Worm (Caenorhabditis elegans): ENCODE results near the gene Y11D7A.3.
A peak's percentile ranks its signal among the peaks of the same experiment; 100 is the strongest.

Gene Y11D7A.3

ce11 chrIV:9217426-9217825 lies 15.5 kb upstream of the Y11D7A.3 start, which contains the start of gene C46C2.2:
Gene C46C2.2 (plus strand): TSS chrIV:9217726.
- no peak for TF ChIP-seq nhr-48 (tag; optimal IDR thresholded peaks at IDR 0.05)
- TF ChIP-seq gei-8 (GFP tag; optimal IDR thresholded peaks at IDR 0.05) = no peak
- no peak for TF ChIP-seq dve-1 (tag; optimal IDR thresholded peaks at IDR 0.05; ENCODE audit: insufficient read depth)
- no peak for TF ChIP-seq F26F4.8 (GFP tag; conservative IDR thresholded peaks at IDR 0.05)
- no peak for TF ChIP-seq mxl-2 (GFP tag; conservative IDR thresholded peaks at IDR 0.05)
- TF ChIP-seq zfp-2 (tag; optimal IDR thresholded peaks at IDR 0.05) = no peak
- no peak for TF ChIP-seq nhr-77 (tag; optimal IDR thresholded peaks at IDR 0.05)
- TF ChIP-seq dmd-6 (GFP tag; IDR thresholded peaks at IDR 0.05) = no peak
- no peak for TF ChIP-seq madf-5 (GFP tag; IDR thresholded peaks at IDR 0.05)
- no peak for TF ChIP-seq cey-2 (tag; optimal IDR thresholded peaks at IDR 0.05; ENCODE audit: borderline replicate concordance, insufficient read depth)
- TF ChIP-seq ztf-7 (tag; optimal IDR thresholded peaks at IDR 0.05) = no peak
- TF ChIP-seq nhr-237 (tag; optimal IDR thresholded peaks at IDR 0.05) = no peak
- TF ChIP-seq mdt-29 (GFP tag; IDR thresholded peaks at IDR 0.05) = no peak
- no peak for TF ChIP-seq mxl-3 (GFP tag; optimal IDR thresholded peaks at IDR 0.05)
- no peak for TF ChIP-seq lin-13 (GFP tag; optimal IDR thresholded peaks at IDR 0.05)
- no peak for TF ChIP-seq D1046.2 (GFP tag; IDR thresholded peaks at IDR 0.05)
- no peak for TF ChIP-seq aha-1 (tag)
- TF ChIP-seq hlh-30 (tag; optimal IDR thresholded peaks at IDR 0.05; ENCODE audit: insufficient read depth) = no peak

- no peak for TF ChIP-seq zfp-3 (GFP tag; conservative IDR thresholded peaks at IDR 0.05)
- TF ChIP-seq unc-62 (GFP tag; optimal IDR thresholded peaks at IDR 0.05 in 1 of 2) = peak in 1 of 2 experiments; percentile 78
- no peak for TF ChIP-seq unc-62 (tag; optimal IDR thresholded peaks at IDR 0.05)
- TF ChIP-seq dmd-6 (GFP tag; IDR thresholded peaks at IDR 0.05) = no peak
- no peak for TF ChIP-seq ceh-62 (tag; optimal IDR thresholded peaks at IDR 0.05)
- TF ChIP-seq nhr-42 (GFP tag; IDR thresholded peaks at IDR 0.05) = no peak
- TF ChIP-seq nhr-6 (tag; optimal IDR thresholded peaks at IDR 0.05) = no peak
- TF ChIP-seq lim-7 (GFP tag; IDR thresholded peaks at IDR 0.05) = no peak
- TF ChIP-seq rbr-2 (tag; optimal IDR thresholded peaks at IDR 0.05) = no peak
Measured at ce11 chrIV:9218415-9218814, 14.5 kb upstream of the Y11D7A.3 start.

- no peak for TF ChIP-seq T20F7.1 (GFP tag; optimal IDR thresholded peaks at IDR 0.05)
- TF ChIP-seq unc-62 (GFP tag; optimal IDR thresholded peaks at IDR 0.05 in 1 of 2) = peak in 1 of 2 experiments; percentile 19
- TF ChIP-seq unc-62 (tag; optimal IDR thresholded peaks at IDR 0.05) = no peak
Measured at ce11 chrIV:9224825-9225224, 8.1 kb upstream of the Y11D7A.3 start, which contains the start of gene C46C2.3. Gene C46C2.3 (plus strand): TSS chrIV:9225125.

ce11 chrIV:9227650-9228049 lies 5.2 kb upstream of the Y11D7A.3 start:
- TF ChIP-seq aha-1 (tag) (peak; percentile 92), ZK337.2 (GFP tag; IDR thresholded peaks at IDR 0.05) (no peak)

ce11 chrIV:9239151-9239550 lies 6.3 kb downstream of the Y11D7A.3 start:
- TF ChIP-seq F26F4.8 (GFP tag; conservative IDR thresholded peaks at IDR 0.05) (no peak), lin-1 (GFP tag; IDR thresholded peaks at IDR 0.05) (no peak), ceh-28 (tag; optimal IDR thresholded peaks at IDR 0.05) (no peak), Y105C5A.15 (GFP tag; IDR thresholded peaks at IDR 0.05) (no peak), spr-1 (tag; optimal IDR thresholded peaks at IDR 0.05) (no peak), dmd-8 (GFP tag; IDR thresholded peaks at IDR 0.05) (no peak), saeg-2 (GFP tag; IDR thresholded peaks at IDR 0.05) (no peak), ztf-11 (tag; optimal IDR thresholded peaks at IDR 0.05) (no peak), Y75B8A.6 (GFP tag; IDR thresholded peaks at IDR 0.05) (no peak), zag-1 (tag; optimal IDR thresholded peaks at IDR 0.05) (no peak), arid-1 (GFP tag; conservative IDR thresholded peaks at IDR 0.05) (no peak), fkh-10 (GFP tag; optimal IDR thresholded peaks at IDR 0.05) (no peak), aly-2 (tag; optimal IDR thresholded peaks at IDR 0.05) (no peak), mdl-1 (tag; optimal IDR thresholded peaks at IDR 0.05) (no peak), hmg-1.1 (GFP tag; IDR thresholded peaks at IDR 0.05) (no peak)

Data from whole organism, L4 larva.